Fruit fly (Drosophila melanogaster): Measurements from ENCODE around the gene sw.

The sw gene

DNA sequence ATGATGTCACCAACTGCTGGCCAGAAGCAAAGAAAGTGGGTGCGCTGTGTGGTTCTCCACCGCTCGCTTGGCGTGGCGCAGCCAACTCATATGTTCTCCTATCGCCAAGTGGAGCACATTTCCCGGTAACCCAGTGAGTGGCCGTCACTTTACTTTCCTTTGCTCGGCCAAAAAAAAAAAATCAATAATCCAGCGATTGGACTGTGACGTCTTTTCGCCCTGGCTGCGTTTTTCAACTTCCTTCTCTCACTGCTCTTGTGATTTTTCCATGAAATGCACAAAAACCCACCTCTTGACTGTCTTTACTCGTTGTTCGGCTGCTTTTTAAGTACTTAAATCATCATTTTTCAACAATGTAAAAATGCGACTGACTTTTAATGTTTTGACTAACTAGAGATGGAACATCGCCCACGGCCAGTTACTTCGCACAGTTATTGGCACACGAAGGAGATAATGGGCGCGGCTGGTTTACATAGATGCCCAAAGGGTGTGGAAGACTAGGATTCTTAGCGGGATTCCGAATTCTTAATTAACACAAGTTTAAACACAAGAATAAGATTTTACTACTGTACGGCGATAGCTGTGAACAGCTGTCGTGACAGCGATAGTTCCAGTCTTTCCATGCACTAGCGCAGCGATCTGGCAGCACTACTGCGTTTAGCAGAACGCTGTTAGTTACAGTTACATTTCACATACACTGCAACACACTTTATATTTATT, at the start of gene sw (continued):
- TF ChIP-seq ara (GFP tag; IDR thresholded peaks at IDR 0.05): peak; percentile 54
- TF ChIP-seq corto (GFP tag; optimal IDR thresholded peaks at IDR 0.05): no peak
- TF ChIP-seq E2f2 (GFP tag; IDR thresholded peaks at IDR 0.05): peak; percentile 58
- TF ChIP-seq CG9932 (GFP tag; IDR thresholded peaks at IDR 0.05): peak; percentile 92
- peak; percentile 57 for TF ChIP-seq lab (GFP tag; optimal IDR thresholded peaks at IDR 0.05)
- TF ChIP-seq CG14710 (tag; optimal IDR thresholded peaks at IDR 0.05): peak; percentile 69
- TF ChIP-seq CG7928 (GFP tag; optimal IDR thresholded peaks at IDR 0.05): peak; percentile 5
- TF ChIP-seq CG11093 (GFP tag; IDR thresholded peaks at IDR 0.05): peak; percentile 69; the same call in 2 of the 3 replicates
- TF ChIP-seq CG11398 (GFP tag; optimal IDR thresholded peaks at IDR 0.05): no peak
- peak; percentile 6 for TF ChIP-seq CG9437 (GFP tag; optimal IDR thresholded peaks at IDR 0.05)
- TF ChIP-seq Atf3 (GFP tag; optimal IDR thresholded peaks at IDR 0.05): peak; percentile 40
- TF ChIP-seq CG1603 (tag; optimal IDR thresholded peaks at IDR 0.05): peak; percentile 84
- TF ChIP-seq prd (optimal IDR thresholded peaks at IDR 0.05): no peak
- TF ChIP-seq prd (GFP tag; IDR thresholded peaks at IDR 0.05): peak; percentile 83
- peak; percentile 35 for TF ChIP-seq CG30431 (GFP tag; optimal IDR thresholded peaks at IDR 0.05)
- peak; percentile 9 for TF ChIP-seq D19A (tag; optimal IDR thresholded peaks at IDR 0.05)
- no peak for TF ChIP-seq CG2678 (tag; optimal IDR thresholded peaks at IDR 0.05)
- TF ChIP-seq CG8089 (GFP tag; optimal IDR thresholded peaks at IDR 0.05): peak; percentile 48
- peak; percentile 73 for TF ChIP-seq phol (tag; optimal IDR thresholded peaks at IDR 0.05)
- TF ChIP-seq CG15479 (GFP tag; optimal IDR thresholded peaks at IDR 0.05): no peak
- TF ChIP-seq zfh2 (GFP tag; optimal IDR thresholded peaks at IDR 0.05): peak; percentile 85
- peak; percentile 92 for TF ChIP-seq CG13287 (GFP tag; IDR thresholded peaks at IDR 0.05; ENCODE audit: partially characterized antibody)
- no peak for TF ChIP-seq ac (GFP tag; optimal IDR thresholded peaks at IDR 0.05)
- peak; percentile 33 for TF ChIP-seq ewg (GFP tag; optimal IDR thresholded peaks at IDR 0.05)
- no peak for TF ChIP-seq fru (optimal IDR thresholded peaks at IDR 0.05)
- no peak for TF ChIP-seq run (tag; optimal IDR thresholded peaks at IDR 0.05)
- peak; percentile 80 for TF ChIP-seq CG7963 (GFP tag; IDR thresholded peaks at IDR 0.05; ENCODE audit: partially characterized antibody)
- peak; percentile 33 for TF ChIP-seq Dek (tag; optimal IDR thresholded peaks at IDR 0.05)
- TF ChIP-seq MBD-R2 (GFP tag; IDR thresholded peaks at IDR 0.05): peak; percentile 87
- TF ChIP-seq CG6654 (GFP tag; optimal IDR thresholded peaks at IDR 0.05): no peak
- peak; percentile 58 for TF ChIP-seq HmgZ (tag; optimal IDR thresholded peaks at IDR 0.05)
- peak; percentile 87 for TF ChIP-seq CG6791 (GFP tag; IDR thresholded peaks at IDR 0.05; ENCODE audit: partially characterized antibody)
- TF ChIP-seq CG30020 (tag; optimal IDR thresholded peaks at IDR 0.05): peak; percentile 72
- TF ChIP-seq sens (GFP tag): peak; percentile 91
- peak; percentile 63 for TF ChIP-seq ssp (GFP tag; IDR thresholded peaks at IDR 0.05)
- peak; percentile 97 for TF ChIP-seq knrl (GFP tag; IDR thresholded peaks at IDR 0.05; ENCODE audit: partially characterized antibody)
- TF ChIP-seq Meics (GFP tag; optimal IDR thresholded peaks at IDR 0.05): peak; percentile 32
- peak; percentile 48 for TF ChIP-seq CG9727 (GFP tag; optimal IDR thresholded peaks at IDR 0.05)
- peak; percentile 55 for TF ChIP-seq CG10543 (GFP tag; optimal IDR thresholded peaks at IDR 0.05)
- peak; percentile 60 for TF ChIP-seq dmrt11E (tag; optimal IDR thresholded peaks at IDR 0.05)
- TF ChIP-seq abd-A (tag; optimal IDR thresholded peaks at IDR 0.05): no peak
- TF ChIP-seq D19B (GFP tag; optimal IDR thresholded peaks at IDR 0.05): peak; percentile 5
- TF ChIP-seq CG4424 (GFP tag; optimal IDR thresholded peaks at IDR 0.05): peak; percentile 14
- TF ChIP-seq ftz-f1 (GFP tag; optimal IDR thresholded peaks at IDR 0.05): no peak
- TF ChIP-seq hkb (optimal IDR thresholded peaks at IDR 0.05): no peak
- TF ChIP-seq hkb (GFP tag; IDR thresholded peaks at IDR 0.05): 0 out of 2 replicates have a peak, but pooled peaks have one; percentile 22
- TF ChIP-seq ase (GFP tag; IDR thresholded peaks at IDR 0.05): peak; percentile 46; the same call in 1 of the 3 replicates
- TF ChIP-seq Fer1 (GFP tag; optimal IDR thresholded peaks at IDR 0.05): peak; percentile 37
- TF ChIP-seq Aef1 (GFP tag; IDR thresholded peaks at IDR 0.05): peak; percentile 74
- TF ChIP-seq Bdp1 (GFP tag; optimal IDR thresholded peaks at IDR 0.05): peak; percentile 29

Measured in whole organism, embryonic.